Fruit fly (Drosophila melanogaster) whole organism, embryonic: ENCODE measurements around the gene faf.
A peak's percentile ranks its signal among the peaks of the same experiment; 100 is the strongest.

Experiments
- Bdp1 ChIP-seq: fragments of 200-800 bp; sonication (Bioruptor generic); optimal IDR thresholded peaks from 3 replicates; lab custom pipeline; 2016; ENCODE audit warnings: missing biosample characterization, missing genetic modification characterization
- CG10366 ChIP-seq: fragments of 200-800 bp; sonication (Bioruptor generic); IDR thresholded peaks from 2 replicates; pipeline ENCODE4 v1.3.6; 2022; ENCODE audit warnings: missing biosample characterization, missing genetic modification characterization
- CG10462 ChIP-seq: fragments of 200-800 bp; sonication (Bioruptor generic); optimal IDR thresholded peaks from 2 replicates; lab custom pipeline; 2016; ENCODE audit warnings: missing biosample characterization, missing genetic modification characterization
- CG11093 ChIP-seq: fragments of 200-800 bp; sonication (Bioruptor generic); IDR thresholded peaks from 3 replicates; pipeline ENCODE4 v1.3.6; 2022; ENCODE audit warnings: missing biosample characterization, missing genetic modification characterization
- CG13775 ChIP-seq: fragments of 200-800 bp; sonication (Bioruptor generic); optimal IDR thresholded peaks from 3 replicates; lab custom pipeline; 2017; ENCODE audit warnings: missing biosample characterization, mild to moderate bottlenecking, missing genetic modification characterization
- CG15269 ChIP-seq: fragments of 200-800 bp; sonication (Bioruptor generic); optimal IDR thresholded peaks from 2 replicates; lab custom pipeline; 2018; ENCODE audit warnings: missing biosample characterization, mild to moderate bottlenecking, missing genetic modification characterization, moderate library complexity
- CG1792 ChIP-seq: fragments of 200-800 bp; sonication (Bioruptor generic); optimal IDR thresholded peaks from 2 replicates; lab custom pipeline; 2016; ENCODE audit warnings: missing biosample characterization, missing genetic modification characterization
- CG2129 ChIP-seq: fragments of 200-800 bp; sonication (Bioruptor generic); IDR thresholded peaks from 2 replicates; pipeline ENCODE4 v1.3.6; 2022; ENCODE audit warnings: missing biosample characterization, missing genetic modification characterization; ENCODE audit not compliant: partially characterized antibody
- CG30431 ChIP-seq: fragments of 200-800 bp; sonication (Bioruptor generic); optimal IDR thresholded peaks from 2 replicates; lab custom pipeline; 2017; ENCODE audit warnings: missing biosample characterization, missing genetic modification characterization
- CG33557 ChIP-seq: fragments of 200-800 bp; sonication (Bioruptor generic); optimal IDR thresholded peaks from 2 replicates; lab custom pipeline; 2019; ENCODE audit warnings: missing biosample characterization, mild to moderate bottlenecking, missing genetic modification characterization, moderate library complexity
- CG3838 ChIP-seq: fragments of 200-800 bp; sonication (Bioruptor generic); optimal IDR thresholded peaks from 3 replicates; lab custom pipeline; 2016; ENCODE audit warnings: missing biosample characterization, missing genetic modification characterization
- CG4360 ChIP-seq: fragments of 200-800 bp; sonication (Bioruptor generic); IDR thresholded peaks from 2 replicates; pipeline ENCODE4 v1.3.6; 2022; ENCODE audit warnings: missing biosample characterization, missing genetic modification characterization
- CG4854 ChIP-seq: fragments of 200-800 bp; sonication (Bioruptor generic); optimal IDR thresholded peaks from 2 replicates; lab custom pipeline; 2016; ENCODE audit warnings: missing biosample characterization, missing genetic modification characterization, inconsistent platforms
- CG6813 ChIP-seq: fragments of 200-800 bp; sonication (Bioruptor generic); optimal IDR thresholded peaks from 2 replicates; lab custom pipeline; 2017; ENCODE audit warnings: missing biosample characterization, missing genetic modification characterization, mild to moderate bottlenecking, moderate library complexity, missing genetic modification reagents
- CG9437 ChIP-seq: fragments of 200-800 bp; sonication (Bioruptor generic); optimal IDR thresholded peaks from 2 replicates; lab custom pipeline; 2018; ENCODE audit warnings: missing biosample characterization, mild to moderate bottlenecking, missing genetic modification characterization
- CG9876 ChIP-seq: fragments of 200-800 bp; sonication (Bioruptor generic); optimal IDR thresholded peaks from 2 replicates; lab custom pipeline; 2016; ENCODE audit warnings: missing biosample characterization, missing genetic modification characterization
- CTCF ChIP-seq: fragments of 200-800 bp; sonication (Bioruptor generic); optimal IDR thresholded peaks from 2 replicates; lab custom pipeline; 2017; ENCODE audit warnings: missing biosample characterization, mild to moderate bottlenecking, missing genetic modification characterization, moderate library complexity
- Dip2 ChIP-seq: fragments of 200-800 bp; sonication (Bioruptor generic); IDR thresholded peaks from 2 replicates; pipeline ENCODE4 v1.3.6; 2022; ENCODE audit warnings: missing biosample characterization, missing genetic modification characterization
- Ets65A ChIP-seq: fragments of 200-800 bp; sonication (Bioruptor generic); peaks from one replicate; lab custom pipeline; 2016; ENCODE audit warnings: missing biosample characterization, missing genetic modification characterization
- Gug ChIP-seq: fragments of 200-800 bp; sonication (Bioruptor generic); IDR thresholded peaks from 4 replicates; pipeline ENCODE4 v1.3.6; 2022; ENCODE audit warnings: missing biosample characterization, missing genetic modification characterization
- H15 ChIP-seq: fragments of 200-800 bp; sonication (Bioruptor generic); IDR thresholded peaks from 3 replicates; pipeline ENCODE4 v1.3.6; 2022; ENCODE audit warnings: missing biosample characterization, missing genetic modification characterization
- Hmr ChIP-seq: fragments of 200-800 bp; sonication (Bioruptor generic); optimal IDR thresholded peaks from 3 replicates; lab custom pipeline; 2017; ENCODE audit warnings: mild to moderate bottlenecking, missing biosample characterization, missing genetic modification reagents, missing genetic modification characterization
- Hr78 ChIP-seq, 2 experiments: fragments of 200-800 bp in 1 of 2; fragments of >200 bp in 1 of 2; sonication (Bioruptor generic) in 1 of 2; optimal IDR thresholded peaks; 2 replicates each; lab custom pipeline; 2017 to 2019; ENCODE audit warnings: missing biosample characterization in 2 of 2, missing genetic modification characterization in 2 of 2, mild to moderate bottlenecking in 1 of 2, moderate library complexity in 1 of 2
- Mes4 ChIP-seq: fragments of 200-800 bp; sonication (Bioruptor generic); optimal IDR thresholded peaks from 2 replicates; lab custom pipeline; 2016; ENCODE audit warnings: missing biosample characterization, missing genetic modification characterization
- NFAT ChIP-seq: fragments of 200-800 bp; sonication (Bioruptor generic); IDR thresholded peaks from 2 replicates; pipeline ENCODE4 v1.3.6; 2022; ENCODE audit warnings: missing biosample characterization, missing genetic modification characterization
- Neu2 ChIP-seq: fragments of 200-800 bp; sonication (Bioruptor generic); optimal IDR thresholded peaks from 3 replicates; lab custom pipeline; 2016; ENCODE audit warnings: missing biosample characterization, missing genetic modification characterization, borderline replicate concordance
- Nf-YA ChIP-seq: fragments of 200-800 bp; sonication (Bioruptor generic); IDR thresholded peaks from 2 replicates; pipeline ENCODE4 v1.3.6; 2022; ENCODE audit warnings: missing biosample characterization, missing genetic modification characterization
- Opbp ChIP-seq: fragments of 200-800 bp; sonication (Bioruptor generic); IDR thresholded peaks from 3 replicates; pipeline ENCODE4 v1.3.6; 2022; ENCODE audit warnings: missing biosample characterization, missing genetic modification characterization; ENCODE audit not compliant: partially characterized antibody
- Ptx1 ChIP-seq: fragments of 200-800 bp; sonication (Bioruptor generic); IDR thresholded peaks from 2 replicates; pipeline ENCODE4 v1.3.6; 2022; ENCODE audit warnings: missing biosample characterization, missing genetic modification characterization
- Spps ChIP-seq: fragments of 200-800 bp; sonication (Bioruptor generic); optimal IDR thresholded peaks from 2 replicates; lab custom pipeline; 2018; ENCODE audit warnings: missing biosample characterization, mild to moderate bottlenecking, missing genetic modification characterization
- Sry-β ChIP-seq: fragments of 200-800 bp; sonication (Bioruptor generic); optimal IDR thresholded peaks from 2 replicates; lab custom pipeline; 2018; ENCODE audit warnings: missing biosample characterization, mild to moderate bottlenecking, missing genetic modification characterization, moderate library complexity
- Stat92E ChIP-seq, 3 experiments: fragments of >200 bp in 2 of 3; fragments of 200-800 bp in 1 of 3; sonication (Bioruptor generic) in 1 of 3; optimal IDR thresholded peaks; 2 replicates each; lab custom pipeline; 2017 to 2019; ENCODE audit warnings: missing biosample characterization in 3 of 3, missing genetic modification characterization in 3 of 3, mild to moderate bottlenecking in 1 of 3, moderate library complexity in 1 of 3
- Tbp ChIP-seq: fragments of >200 bp; optimal IDR thresholded peaks from 2 replicates; lab custom pipeline; 2018; ENCODE audit warnings: missing biosample characterization, missing genetic modification characterization
- Trl ChIP-seq, 3 experiments: fragments of >200 bp in 2 of 3; fragments of 200-800 bp in 1 of 3; sonication (Bioruptor generic) in 1 of 3; optimal IDR thresholded peaks; 2 replicates in 1 of 3; 3 replicates in 2 of 3; lab custom pipeline; 2016 to 2017; ENCODE audit warnings: missing biosample characterization in 1 of 3, missing genetic modification characterization in 1 of 3
- btn ChIP-seq: fragments of 200-800 bp; sonication (Bioruptor generic); optimal IDR thresholded peaks from 2 replicates; lab custom pipeline; 2016; ENCODE audit warnings: missing biosample characterization, missing genetic modification characterization
- chm ChIP-seq: fragments of 200-800 bp; sonication (Bioruptor generic); IDR thresholded peaks from 2 replicates; pipeline ENCODE4 v1.3.6; 2022; ENCODE audit warnings: missing biosample characterization, missing genetic modification characterization
- disco-r ChIP-seq: fragments of 200-800 bp; sonication (Bioruptor generic); optimal IDR thresholded peaks from 2 replicates; lab custom pipeline; 2016; ENCODE audit warnings: missing biosample characterization, missing genetic modification characterization
- dpn ChIP-seq, 2 experiments: fragments of 200-800 bp; sonication (Bioruptor generic); optimal IDR thresholded peaks; 3 replicates each; lab custom pipeline; 2016; ENCODE audit warnings: missing biosample characterization in 2 of 2, missing genetic modification characterization in 2 of 2
- ems ChIP-seq: fragments of 200-800 bp; sonication (Bioruptor generic); optimal IDR thresholded peaks from 3 replicates; lab custom pipeline; 2016; ENCODE audit warnings: missing biosample characterization, missing genetic modification characterization
- fd3F ChIP-seq: fragments of 200-800 bp; sonication (Bioruptor generic); optimal IDR thresholded peaks from 2 replicates; lab custom pipeline; 2018; ENCODE audit warnings: missing biosample characterization, mild to moderate bottlenecking, missing genetic modification characterization, moderate library complexity
- kay ChIP-seq: fragments of 200-800 bp; sonication (Bioruptor generic); optimal IDR thresholded peaks from 2 replicates; lab custom pipeline; 2016; ENCODE audit warnings: missing biosample characterization, missing genetic modification characterization
- pho ChIP-seq: fragments of 200-800 bp; sonication (Bioruptor generic); optimal IDR thresholded peaks from 2 replicates; lab custom pipeline; 2016; ENCODE audit warnings: missing biosample characterization, missing genetic modification characterization
- schlank ChIP-seq: fragments of 200-800 bp; sonication (Bioruptor generic); optimal IDR thresholded peaks from 2 replicates; lab custom pipeline; 2018; ENCODE audit warnings: missing biosample characterization, mild to moderate bottlenecking, missing genetic modification characterization
- sisA ChIP-seq: fragments of 200-800 bp; sonication (Bioruptor generic); IDR thresholded peaks from 2 replicates; pipeline ENCODE4 v1.3.6; 2022; ENCODE audit warnings: missing biosample characterization, missing genetic modification characterization
- tgo ChIP-seq: fragments of 200-800 bp; sonication (Bioruptor generic); IDR thresholded peaks from 3 replicates; pipeline ENCODE4 v1.3.6; 2022; ENCODE audit warnings: missing biosample characterization, missing genetic modification characterization
- tx ChIP-seq: fragments of 200-800 bp; sonication (Bioruptor generic); optimal IDR thresholded peaks from 2 replicates; lab custom pipeline; 2016; ENCODE audit warnings: missing biosample characterization, missing genetic modification characterization
- usp ChIP-seq: fragments of >200 bp; optimal IDR thresholded peaks from 2 replicates; lab custom pipeline; 2017; ENCODE audit warnings: missing biosample characterization, missing genetic modification characterization
- zfh1 ChIP-seq: fragments of 200-800 bp; sonication (Bioruptor generic); IDR thresholded peaks from 3 replicates; pipeline ENCODE4 v1.3.6; 2022; ENCODE audit warnings: missing biosample characterization, missing genetic modification characterization

Gene faf

dm6 chr3R:31776583-31777362 is at the start of gene faf, which contains the start of gene CG2126 (continued):
- TF ChIP-seq CG10462 (GFP tag; lab: Kevin White, UChicago): peak; percentile 56
- TF ChIP-seq Gug (GFP tag; lab: Robert Waterston, UW): peak; percentile 75
- 0 out of 2 replicates have a peak, but pooled peaks have one; percentile 22 for TF ChIP-seq CG4360
- TF ChIP-seq Nf-YA (GFP tag; lab: Robert Waterston, UW): peak; percentile 46; the same call in 1 of the 2 replicates
- TF ChIP-seq CG13775 (GFP tag; lab: Kevin White, UChicago): peak; percentile 79
- TF ChIP-seq Hr78 (GFP tag; optimal IDR thresholded peaks at IDR 0.05; lab: Kevin White, UChicago): no peak
- TF ChIP-seq CG2129 (GFP tag; lab: Robert Waterston, UW): peak; percentile 16; the same call in 1 of the 2 replicates
- peak; percentile 77 for TF ChIP-seq Hmr (GFP tag; lab: Kevin White, UChicago)
- peak; percentile 75 for TF ChIP-seq tgo
- TF ChIP-seq CG15269 (tag; lab: Kevin White, UChicago): peak; percentile 84
- peak; percentile 55; the same call in 1 of the 3 replicates for TF ChIP-seq H15
- TF ChIP-seq CG10366: peak; percentile 69
- TF ChIP-seq Bdp1 (GFP tag; lab: Kevin White, UChicago): peak; percentile 46
- peak; percentile 41 for TF ChIP-seq schlank (tag; lab: Kevin White, UChicago)
- TF ChIP-seq CG9876: peak; percentile 12
- peak; percentile 65 for TF ChIP-seq pho
- TF ChIP-seq CG30431: peak; percentile 25
- peak; percentile 75 for TF ChIP-seq kay
- TF ChIP-seq disco-r: no peak
- peak; percentile 85 for TF ChIP-seq NFAT (GFP tag; lab: Robert Waterston, UW)
- TF ChIP-seq Sry-β: no peak
- peak; percentile 64 to 85 for TF ChIP-seq dpn (GFP tag; optimal IDR thresholded peaks at IDR 0.05; lab: Kevin White, UChicago)
- peak; percentile 26 for TF ChIP-seq CG4854 (GFP tag; lab: Kevin White, UChicago)
- no peak for TF ChIP-seq btn (GFP tag; lab: Kevin White, UChicago)
- no peak for TF ChIP-seq CTCF (GFP tag; lab: Kevin White, UChicago)
- no peak for TF ChIP-seq Opbp (GFP tag; lab: Robert Waterston, UW)
- no peak for TF ChIP-seq Stat92E (GFP tag; optimal IDR thresholded peaks at IDR 0.05; lab: Kevin White, UChicago)
- TF ChIP-seq Ets65A (GFP tag; lab: Kevin White, UChicago): peak; percentile 82
- TF ChIP-seq Trl (optimal IDR thresholded peaks at IDR 0.05; lab: Kevin White, UChicago): no peak
- peak; percentile 49 for TF ChIP-seq Trl (GFP tag; optimal IDR thresholded peaks at IDR 0.05; lab: Kevin White, UChicago)
- peak; percentile 51; the same call in 1 of the 2 replicates for TF ChIP-seq chm
- TF ChIP-seq Neu2: no peak
- TF ChIP-seq Ptx1 (GFP tag; lab: Robert Waterston, UW): peak; percentile 84
- no peak for TF ChIP-seq Dip2 (GFP tag; lab: Robert Waterston, UW)
- TF ChIP-seq CG1792: no peak
- peak; percentile 64 for TF ChIP-seq sisA
- no peak for TF ChIP-seq usp (GFP tag; lab: Kevin White, UChicago)
- TF ChIP-seq Tbp (GFP tag; lab: Kevin White, UChicago): no peak
- TF ChIP-seq fd3F (GFP tag; lab: Kevin White, UChicago): peak; percentile 78
- TF ChIP-seq CG6813: peak; percentile 14
- TF ChIP-seq zfh1 (GFP tag; lab: Robert Waterston, UW): peak; percentile 72; the same call in 2 of the 3 replicates
- TF ChIP-seq ems (GFP tag; lab: Kevin White, UChicago): peak; percentile 47
- TF ChIP-seq CG9437 (GFP tag; lab: Kevin White, UChicago): peak; percentile 70
- peak; percentile 62; the same call in 2 of the 3 replicates for TF ChIP-seq CG11093
- TF ChIP-seq CG33557 (GFP tag; lab: Kevin White, UChicago): peak; percentile 59
- TF ChIP-seq Spps: peak; percentile 25
- TF ChIP-seq CG3838 (GFP tag; lab: Kevin White, UChicago): no peak
- peak; percentile 16 for TF ChIP-seq tx (GFP tag; lab: Kevin White, UChicago)
- TF ChIP-seq Mes4 (GFP tag; lab: Kevin White, UChicago): no peak
